Worm (Caenorhabditis elegans): ENCODE results near the gene par-3.

ce11 chrIII:5693736-5694135 lies 29.7 kb downstream of the par-3 start, which contains the start of gene B0336.13:
- TF ChIP-seq nhr-28 (tag; optimal IDR thresholded peaks at IDR 0.05) = no peak
- TF ChIP-seq unc-62 (GFP tag; optimal IDR thresholded peaks at IDR 0.05) = no peak

All from whole organism, mixed stage, embryonic.